Fruit fly (Drosophila melanogaster) whole organism, pupa: ENCODE data around the gene par-6.

Experiments
- CG10348 ChIP-seq: fragments of 200-800 bp; sonication (Bioruptor generic); IDR thresholded peaks from 2 replicates; pipeline ENCODE4 v1.3.6; 2022; ENCODE audit warnings: missing biosample characterization, missing genetic modification characterization
- CG12605 ChIP-seq: fragments of 200-800 bp; sonication (Bioruptor generic); IDR thresholded peaks from 2 replicates; pipeline ENCODE4 v1.3.6; 2022; ENCODE audit warnings: missing biosample characterization, missing genetic modification characterization
- CG13204 ChIP-seq: fragments of 200-800 bp; sonication (Bioruptor generic); optimal IDR thresholded peaks from 2 replicates; lab custom pipeline; 2018; ENCODE audit warnings: missing biosample characterization, mild to moderate bottlenecking, missing genetic modification characterization, moderate library complexity
- CG14655 ChIP-seq: fragments of 200-800 bp; sonication (Bioruptor generic); optimal IDR thresholded peaks from 3 replicates; lab custom pipeline; 2017; ENCODE audit warnings: mild to moderate bottlenecking, missing biosample characterization, missing genetic modification reagents, missing genetic modification characterization
- CG15710 ChIP-seq: fragments of 200-800 bp; sonication (Bioruptor generic); optimal IDR thresholded peaks from 2 replicates; lab custom pipeline; 2018; ENCODE audit warnings: missing biosample characterization, mild to moderate bottlenecking, missing genetic modification characterization, moderate library complexity
- CG17806 ChIP-seq: fragments of 200-800 bp; sonication (Bioruptor generic); optimal IDR thresholded peaks from 2 replicates; lab custom pipeline; 2018; ENCODE audit warnings: missing biosample characterization, mild to moderate bottlenecking, missing genetic modification characterization, moderate library complexity
- CG32121 ChIP-seq: fragments of 200-800 bp; sonication (Bioruptor generic); IDR thresholded peaks from 2 replicates; pipeline ENCODE4 v1.3.6; 2022; ENCODE audit warnings: missing biosample characterization, missing genetic modification characterization
- CG34367 ChIP-seq: fragments of 200-800 bp; sonication (Bioruptor generic); optimal IDR thresholded peaks from 2 replicates; lab custom pipeline; 2018; ENCODE audit warnings: missing biosample characterization, mild to moderate bottlenecking, missing genetic modification characterization
- CG4496 ChIP-seq: fragments of 200-800 bp; sonication (Bioruptor generic); IDR thresholded peaks from 3 replicates; pipeline ENCODE4 v1.3.6; 2022; ENCODE audit warnings: missing biosample characterization, missing genetic modification characterization
- CG8159 ChIP-seq: fragments of 200-800 bp; sonication (Bioruptor generic); optimal IDR thresholded peaks from 3 replicates; lab custom pipeline; 2018; ENCODE audit warnings: missing biosample characterization, mild to moderate bottlenecking, missing genetic modification characterization, moderate library complexity
- CG8301 ChIP-seq: fragments of 200-800 bp; sonication (Bioruptor generic); optimal IDR thresholded peaks from 2 replicates; lab custom pipeline; 2018; ENCODE audit warnings: missing biosample characterization, mild to moderate bottlenecking, missing genetic modification characterization
- CG9948 ChIP-seq: fragments of 200-800 bp; sonication (Bioruptor generic); optimal IDR thresholded peaks from 2 replicates; lab custom pipeline; 2018; ENCODE audit warnings: missing biosample characterization, mild to moderate bottlenecking, missing genetic modification characterization, moderate library complexity
- D1 ChIP-seq: fragments of 200-800 bp; sonication (Bioruptor generic); optimal IDR thresholded peaks from 2 replicates; lab custom pipeline; 2018; ENCODE audit warnings: missing biosample characterization, mild to moderate bottlenecking, missing genetic modification characterization, moderate library complexity
- EcR ChIP-seq: fragments of 200-800 bp; sonication (Bioruptor generic); optimal IDR thresholded peaks from 3 replicates; lab custom pipeline; 2019; ENCODE audit warnings: missing biosample characterization, missing genetic modification characterization, mild to moderate bottlenecking, moderate library complexity, missing genetic modification reagents
- Ets98B ChIP-seq: fragments of 200-800 bp; sonication (Bioruptor generic); IDR thresholded peaks from 2 replicates; pipeline ENCODE4 v1.3.6; 2022; ENCODE audit warnings: missing biosample characterization, missing genetic modification characterization
- Pif1A ChIP-seq: fragments of 200-800 bp; sonication (Bioruptor generic); optimal IDR thresholded peaks from 3 replicates; lab custom pipeline; 2016; ENCODE audit warnings: missing biosample characterization, missing genetic modification characterization
- Pif1B ChIP-seq: fragments of 200-800 bp; sonication (Bioruptor generic); optimal IDR thresholded peaks from 3 replicates; lab custom pipeline; 2016; ENCODE audit warnings: missing biosample characterization, missing genetic modification characterization
- Snoo ChIP-seq: fragments of 200-800 bp; sonication (Bioruptor generic); optimal IDR thresholded peaks from 3 replicates; lab custom pipeline; 2017; ENCODE audit warnings: missing biosample characterization, mild to moderate bottlenecking, missing genetic modification characterization, inconsistent platforms
- fd96Ca ChIP-seq: fragments of 200-800 bp; sonication (Bioruptor generic); IDR thresholded peaks from 3 replicates; pipeline ENCODE4 v1.3.6; 2022; ENCODE audit warnings: missing biosample characterization, missing genetic modification characterization
- gl ChIP-seq: fragments of 200-800 bp; sonication (Bioruptor generic); optimal IDR thresholded peaks from 2 replicates; lab custom pipeline; 2018; ENCODE audit warnings: missing biosample characterization, mild to moderate bottlenecking, missing genetic modification characterization
- rn ChIP-seq: fragments of 200-800 bp; sonication (Bioruptor generic); IDR thresholded peaks from 2 replicates; pipeline ENCODE4 v1.3.6; 2022; ENCODE audit warnings: missing biosample characterization, missing genetic modification characterization

Gene par-6

dm6 chrX:17671788-17672187, 31.4 kb upstream of the par-6 start, which contains the start of gene CG12990:
TSS of gene CG12990 (minus strand) at chrX:17671888.
- TF ChIP-seq EcR (GFP tag; lab: Kevin White, UChicago), result no peak
- TF ChIP-seq CG9948 (tag; lab: Kevin White, UChicago), result no peak
- TF ChIP-seq CG14655, result no peak
- no peak for TF ChIP-seq CG32121
- no peak for TF ChIP-seq fd96Ca (GFP tag; lab: Robert Waterston, UW)
- no peak for TF ChIP-seq CG13204 (GFP tag; lab: Kevin White, UChicago)
- TF ChIP-seq, all 21 proteins: peak for 0

dm6 chrX:17677953-17678668, 25.0 kb upstream of the par-6 start:
- TF ChIP-seq Pif1A (GFP tag; lab: Kevin White, UChicago) (no peak), CG9948 (tag; lab: Kevin White, UChicago) (peak; percentile 4), Ets98B (0 out of 2 replicates have a peak, but pooled peaks have one; percentile 30), rn (GFP tag; lab: Robert Waterston, UW) (no peak), CG32121 (no peak), CG17806 (peak; percentile 16), CG8301 (tag; lab: Kevin White, UChicago) (peak; percentile 62), CG4496 (GFP tag; lab: Robert Waterston, UW) (peak; percentile 42; the same call in 1 of the 3 replicates), CG34367 (tag; lab: Kevin White, UChicago) (no peak), D1 (tag; lab: Kevin White, UChicago) (no peak), Pif1B (GFP tag; lab: Kevin White, UChicago) (peak; percentile 3), CG10348 (no peak), Snoo (tag; lab: Kevin White, UChicago) (no peak), CG13204 (GFP tag; lab: Kevin White, UChicago) (no peak), CG12605 (peak; percentile 28; the same call in 1 of the 2 replicates), fd96Ca (GFP tag; lab: Robert Waterston, UW) (peak; percentile 43; the same call in 2 of the 3 replicates), CG14655 (peak; percentile 60), EcR (GFP tag; lab: Kevin White, UChicago) (no peak), CG15710 (tag; lab: Kevin White, UChicago) (peak; percentile 57), CG8159 (tag; lab: Kevin White, UChicago) (peak; percentile 71), gl (tag; lab: Kevin White, UChicago) (no peak)

- peak; percentile 61 for TF ChIP-seq CG14655
- TF ChIP-seq Pif1B (GFP tag; lab: Kevin White, UChicago), result no peak
- TF ChIP-seq Pif1A (GFP tag; lab: Kevin White, UChicago), result peak; percentile 25
- peak; percentile 69; the same call in 2 of the 3 replicates for TF ChIP-seq fd96Ca (GFP tag; lab: Robert Waterston, UW)
- TF ChIP-seq CG8301 (tag; lab: Kevin White, UChicago), result peak; percentile 28
- TF ChIP-seq CG13204 (GFP tag; lab: Kevin White, UChicago), result no peak
- peak; percentile 70 for TF ChIP-seq CG8159 (tag; lab: Kevin White, UChicago)
- peak; percentile 24 for TF ChIP-seq D1 (tag; lab: Kevin White, UChicago)
- TF ChIP-seq CG9948 (tag; lab: Kevin White, UChicago), result peak; percentile 49
- no peak for TF ChIP-seq CG10348
- peak; percentile 22; the same call in 1 of the 2 replicates for TF ChIP-seq CG32121
- peak; percentile 51 for TF ChIP-seq CG17806
- no peak for TF ChIP-seq rn (GFP tag; lab: Robert Waterston, UW)
- peak; percentile 24; the same call in 1 of the 2 replicates for TF ChIP-seq CG12605
- TF ChIP-seq Snoo (tag; lab: Kevin White, UChicago), result peak; percentile 49
- TF ChIP-seq CG4496 (GFP tag; lab: Robert Waterston, UW), result peak; percentile 73
- TF ChIP-seq gl (tag; lab: Kevin White, UChicago), result peak; percentile 18
- peak; percentile 50 for TF ChIP-seq CG15710 (tag; lab: Kevin White, UChicago)
- peak; percentile 29 for TF ChIP-seq CG34367 (tag; lab: Kevin White, UChicago)
- TF ChIP-seq Ets98B, result peak; percentile 9; the same call in 1 of the 2 replicates
- peak; percentile 56 for TF ChIP-seq EcR (GFP tag; lab: Kevin White, UChicago)
Measured at dm6 chrX:17679642-17680571, 23.2 kb upstream of the par-6 start.

dm6 chrX:17682745-17683505, 20.2 kb upstream of the par-6 start:
- TF ChIP-seq CG9948 (tag; lab: Kevin White, UChicago), result peak; percentile 82
- peak; percentile 13 for TF ChIP-seq EcR (GFP tag; lab: Kevin White, UChicago)
- TF ChIP-seq CG10348, result peak; percentile 63; the same call in 1 of the 2 replicates
- TF ChIP-seq CG13204 (GFP tag; lab: Kevin White, UChicago), result peak; percentile 92
- TF ChIP-seq Pif1B (GFP tag; lab: Kevin White, UChicago), result peak; percentile 97
- peak; percentile 93 for TF ChIP-seq CG14655
- peak; percentile 96 for TF ChIP-seq Pif1A (GFP tag; lab: Kevin White, UChicago)
- peak; percentile 94 for TF ChIP-seq CG12605
- peak; percentile 97 for TF ChIP-seq fd96Ca (GFP tag; lab: Robert Waterston, UW)
- peak; percentile 95 for TF ChIP-seq Ets98B
- peak; percentile 88 for TF ChIP-seq CG32121
- peak; percentile 61 for TF ChIP-seq D1 (tag; lab: Kevin White, UChicago)
- TF ChIP-seq CG8159 (tag; lab: Kevin White, UChicago), result peak; percentile 92
- TF ChIP-seq CG8301 (tag; lab: Kevin White, UChicago), result peak; percentile 85
- TF ChIP-seq Snoo (tag; lab: Kevin White, UChicago), result peak; percentile 94
- peak; percentile 88 for TF ChIP-seq gl (tag; lab: Kevin White, UChicago)
- TF ChIP-seq rn (GFP tag; lab: Robert Waterston, UW), result peak; percentile 93
- TF ChIP-seq CG17806, result peak; percentile 88
- TF ChIP-seq CG15710 (tag; lab: Kevin White, UChicago), result peak; percentile 92
- peak; percentile 97 for TF ChIP-seq CG4496 (GFP tag; lab: Robert Waterston, UW)
- peak; percentile 91 for TF ChIP-seq CG34367 (tag; lab: Kevin White, UChicago)
- TF ChIP-seq, all 21 proteins: peak for 21
